Fruit fly (Drosophila melanogaster): ENCODE results near the gene CG16984.
A peak's percentile ranks its signal among the peaks of the same experiment; 100 is the strongest.

The CG16984 gene

dm6 chr3L:2574716-2575115, 20.9 kb upstream of the CG16984 start:
- no peak for TF ChIP-seq CG8478 (optimal IDR thresholded peaks at IDR 0.05)
- no peak for TF ChIP-seq CTCF (optimal IDR thresholded peaks at IDR 0.05)

dm6 chr3L:2575240-2575639, 20.3 kb upstream of the CG16984 start:
- no peak for TF ChIP-seq CG8478 (optimal IDR thresholded peaks at IDR 0.05)
- TF ChIP-seq CTCF (optimal IDR thresholded peaks at IDR 0.05) = no peak

dm6 chr3L:2577096-2577831, 18.3 kb upstream of the CG16984 start:
- TF ChIP-seq CG8478 (optimal IDR thresholded peaks at IDR 0.05) = no peak
- no peak for TF ChIP-seq CTCF (optimal IDR thresholded peaks at IDR 0.05)

dm6 chr3L:2578315-2578714, 17.3 kb upstream of the CG16984 start:
- TF ChIP-seq CTCF (optimal IDR thresholded peaks at IDR 0.05) (no peak), CG8478 (optimal IDR thresholded peaks at IDR 0.05) (no peak)

- TF ChIP-seq CTCF (optimal IDR thresholded peaks at IDR 0.05) (no peak), CG8478 (optimal IDR thresholded peaks at IDR 0.05) (no peak)
These were observed 16.8 kb upstream of the CG16984 start for dm6 chr3L:2578737-2579136.

dm6 chr3L:2579557-2580224, 15.9 kb upstream of the CG16984 start:
- TF ChIP-seq CTCF (optimal IDR thresholded peaks at IDR 0.05) (no peak), CG8478 (optimal IDR thresholded peaks at IDR 0.05) (no peak)

dm6 chr3L:2581343-2581825, 14.2 kb upstream of the CG16984 start:
- TF ChIP-seq CG8478 (optimal IDR thresholded peaks at IDR 0.05) (no peak), CTCF (optimal IDR thresholded peaks at IDR 0.05) (no peak)

dm6 chr3L:2581857-2582256, 13.7 kb upstream of the CG16984 start:
- TF ChIP-seq CTCF (optimal IDR thresholded peaks at IDR 0.05) (no peak), CG8478 (optimal IDR thresholded peaks at IDR 0.05) (no peak)

- TF ChIP-seq CG8478 (optimal IDR thresholded peaks at IDR 0.05) = no peak
- TF ChIP-seq CTCF (optimal IDR thresholded peaks at IDR 0.05) = no peak
These were observed 13.3 kb upstream of the CG16984 start for dm6 chr3L:2582290-2582689.

- TF ChIP-seq CTCF (optimal IDR thresholded peaks at IDR 0.05) (no peak), CG8478 (optimal IDR thresholded peaks at IDR 0.05) (no peak)
These were observed 12.6 kb upstream of the CG16984 start for dm6 chr3L:2582753-2583536.

- no peak for TF ChIP-seq CG8478 (optimal IDR thresholded peaks at IDR 0.05)
- TF ChIP-seq CTCF (optimal IDR thresholded peaks at IDR 0.05) = no peak
These were observed 12.1 kb upstream of the CG16984 start for dm6 chr3L:2583537-2583870.

dm6 chr3L:2584119-2584805, 11.3 kb upstream of the CG16984 start:
- TF ChIP-seq CG8478 (optimal IDR thresholded peaks at IDR 0.05) (no peak), CTCF (optimal IDR thresholded peaks at IDR 0.05) (no peak)

dm6 chr3L:2584827-2585226, 10.8 kb upstream of the CG16984 start:
- TF ChIP-seq CTCF (optimal IDR thresholded peaks at IDR 0.05) = no peak
- TF ChIP-seq CG8478 (optimal IDR thresholded peaks at IDR 0.05) = no peak

dm6 chr3L:2585794-2586741, 9.5 kb upstream of the CG16984 start, which contains the start of gene msn:
Gene msn (minus strand): TSS chr3L:2586540.
- TF ChIP-seq CTCF (optimal IDR thresholded peaks at IDR 0.05) = peak in 1 of 2 experiments; percentile 18
- TF ChIP-seq CG8478 (optimal IDR thresholded peaks at IDR 0.05) = no peak
